Worm (Caenorhabditis elegans): ENCODE data around the gene R04E5.8.

ce11 chrX:8786687-8787086 lies 19.2 kb downstream of the R04E5.8 start:
- no peak for TF ChIP-seq K02D7.2 (tag; optimal IDR thresholded peaks at IDR 0.05)
- no peak for TF ChIP-seq ama-1 (optimal IDR thresholded peaks at IDR 0.05)
- TF ChIP-seq ref-2 (tag; optimal IDR thresholded peaks at IDR 0.05): no peak
- TF ChIP-seq pha-4 (tag; optimal IDR thresholded peaks at IDR 0.05): no peak
- no peak for TF ChIP-seq fkh-6 (tag; optimal IDR thresholded peaks at IDR 0.05)
- no peak for TF ChIP-seq hlh-15 (tag; optimal IDR thresholded peaks at IDR 0.05)
- no peak for TF ChIP-seq pqm-1 (tag; optimal IDR thresholded peaks at IDR 0.05)
- TF ChIP-seq fkh-10 (GFP tag; optimal IDR thresholded peaks at IDR 0.05): no peak
- no peak for TF ChIP-seq elt-2 (tag; optimal IDR thresholded peaks at IDR 0.05)
- no peak for TF ChIP-seq ceh-48 (tag; optimal IDR thresholded peaks at IDR 0.05)
- TF ChIP-seq nhr-11 (tag; optimal IDR thresholded peaks at IDR 0.05): no peak
- no peak for TF ChIP-seq nfya-1 (tag; optimal IDR thresholded peaks at IDR 0.05)
- TF ChIP-seq npax-4 (tag; optimal IDR thresholded peaks at IDR 0.05): no peak
- no peak for TF ChIP-seq ztf-16 (tag; optimal IDR thresholded peaks at IDR 0.05)
